Fruit fly (Drosophila melanogaster) whole organism, embryonic: Measurements from ENCODE around the gene bsh.

ENCODE experiments used
- Abd-B ChIP-seq: fragments of 200-800 bp; sonication (Bioruptor generic); optimal IDR thresholded peaks from 2 replicates; lab custom pipeline; 2018; ENCODE audit warnings: missing biosample characterization, mild to moderate bottlenecking, missing genetic modification characterization, moderate library complexity
- CG10543 ChIP-seq: fragments of 200-800 bp; sonication (Bioruptor generic); optimal IDR thresholded peaks from 3 replicates; lab custom pipeline; 2017; ENCODE audit warnings: missing biosample characterization, mild to moderate bottlenecking, missing genetic modification characterization, moderate library complexity
- CG12071 ChIP-seq: fragments of 200-800 bp; sonication (Bioruptor generic); optimal IDR thresholded peaks from 3 replicates; lab custom pipeline; 2018; ENCODE audit warnings: missing biosample characterization, mild to moderate bottlenecking, missing genetic modification characterization
- CG15514 ChIP-seq: fragments of 200-800 bp; sonication (Bioruptor generic); optimal IDR thresholded peaks from 3 replicates; lab custom pipeline; 2017; ENCODE audit warnings: missing biosample characterization, missing genetic modification characterization, mild to moderate bottlenecking, moderate library complexity, missing genetic modification reagents
- CG1603 ChIP-seq: fragments of 200-800 bp; sonication (Bioruptor generic); optimal IDR thresholded peaks from 2 replicates; lab custom pipeline; 2019; ENCODE audit warnings: missing biosample characterization, mild to moderate bottlenecking, missing genetic modification characterization, moderate library complexity
- CG18764 ChIP-seq: fragments of 200-800 bp; sonication (Bioruptor generic); optimal IDR thresholded peaks from 3 replicates; lab custom pipeline; 2016; ENCODE audit warnings: missing biosample characterization, missing genetic modification characterization
- CG2116 ChIP-seq: fragments of 200-800 bp; sonication (Bioruptor generic); optimal IDR thresholded peaks from 3 replicates; lab custom pipeline; 2018; ENCODE audit warnings: missing biosample characterization, mild to moderate bottlenecking, missing genetic modification characterization
- CG2120 ChIP-seq: fragments of 200-800 bp; sonication (Bioruptor generic); optimal IDR thresholded peaks from 3 replicates; lab custom pipeline; 2016; ENCODE audit warnings: missing biosample characterization, missing genetic modification characterization
- CG2199 ChIP-seq: fragments of 200-800 bp; sonication (Bioruptor generic); IDR thresholded peaks from 3 replicates; pipeline ENCODE4 v1.3.6; 2022; ENCODE audit warnings: missing biosample characterization, missing genetic modification characterization
- CG31365 ChIP-seq: fragments of 200-800 bp; sonication (Bioruptor generic); optimal IDR thresholded peaks from 2 replicates; lab custom pipeline; 2018; ENCODE audit warnings: missing biosample characterization, mild to moderate bottlenecking, missing genetic modification characterization
- CG4617 ChIP-seq: fragments of 200-800 bp; sonication (Bioruptor generic); optimal IDR thresholded peaks from 3 replicates; lab custom pipeline; 2016; ENCODE audit warnings: missing biosample characterization, missing genetic modification characterization, borderline replicate concordance
- CG6175 ChIP-seq: fragments of 200-800 bp; sonication (Bioruptor generic); IDR thresholded peaks from 3 replicates; pipeline ENCODE4 v1.3.6; 2022; ENCODE audit warnings: missing biosample characterization, missing genetic modification characterization
- CG7928 ChIP-seq: fragments of 200-800 bp; sonication (Bioruptor generic); optimal IDR thresholded peaks from 2 replicates; lab custom pipeline; 2017; ENCODE audit warnings: missing biosample characterization, mild to moderate bottlenecking, missing genetic modification characterization
- CG8388 ChIP-seq: fragments of 200-800 bp; sonication (Bioruptor generic); optimal IDR thresholded peaks from 2 replicates; lab custom pipeline; 2019; ENCODE audit warnings: missing biosample characterization, mild to moderate bottlenecking, missing genetic modification characterization, moderate library complexity
- D19A ChIP-seq: fragments of 200-800 bp; optimal IDR thresholded peaks from 3 replicates; lab custom pipeline; 2019; ENCODE audit warnings: missing biosample characterization, mild to moderate bottlenecking, missing genetic modification characterization, moderate library complexity
- Ets65A ChIP-seq: fragments of 200-800 bp; sonication (Bioruptor generic); peaks from one replicate; lab custom pipeline; 2016; ENCODE audit warnings: missing biosample characterization, missing genetic modification characterization
- Ets97D ChIP-seq: fragments of 200-800 bp; sonication (Bioruptor generic); optimal IDR thresholded peaks from 3 replicates; lab custom pipeline; 2016; ENCODE audit warnings: missing biosample characterization, missing genetic modification characterization
- HLH4C ChIP-seq: fragments of 200-800 bp; sonication (Bioruptor generic); IDR thresholded peaks from 3 replicates; pipeline ENCODE4 v1.3.6; 2022; ENCODE audit warnings: missing biosample characterization, missing genetic modification characterization; ENCODE audit not compliant: partially characterized antibody
- Hey ChIP-seq: fragments of 200-800 bp; sonication (Bioruptor generic); optimal IDR thresholded peaks from 3 replicates; lab custom pipeline; 2018; ENCODE audit warnings: missing biosample characterization, mild to moderate bottlenecking, missing genetic modification characterization
- Lhr ChIP-seq: fragments of 200-800 bp; sonication (Bioruptor generic); optimal IDR thresholded peaks from 3 replicates; lab custom pipeline; 2017; ENCODE audit warnings: mild to moderate bottlenecking, missing biosample characterization, missing genetic modification reagents, missing genetic modification characterization
- MESR4 ChIP-seq: fragments of 200-800 bp; sonication (Bioruptor generic); optimal IDR thresholded peaks from 2 replicates; lab custom pipeline; 2018; ENCODE audit warnings: missing biosample characterization, mild to moderate bottlenecking, missing genetic modification characterization, moderate library complexity
- MTF-1 ChIP-seq: fragments of 200-800 bp; sonication (Bioruptor generic); optimal IDR thresholded peaks from 2 replicates; lab custom pipeline; 2018; ENCODE audit warnings: missing biosample characterization, mild to moderate bottlenecking, missing genetic modification characterization, borderline replicate concordance
- Sry-δ ChIP-seq: fragments of 200-800 bp; sonication (Bioruptor generic); optimal IDR thresholded peaks from 2 replicates; lab custom pipeline; 2016; ENCODE audit warnings: missing biosample characterization, missing genetic modification characterization
- Xbp1 ChIP-seq: fragments of 200-800 bp; sonication (Bioruptor generic); optimal IDR thresholded peaks from 3 replicates; lab custom pipeline; 2016; ENCODE audit warnings: missing biosample characterization, mild to moderate bottlenecking, missing genetic modification characterization
- YL-1 ChIP-seq: fragments of 200-800 bp; sonication (Bioruptor generic); optimal IDR thresholded peaks from 3 replicates; lab custom pipeline; 2017; ENCODE audit warnings: missing biosample characterization, mild to moderate bottlenecking, missing genetic modification characterization
- abd-A ChIP-seq: fragments of 200-800 bp; sonication (Bioruptor generic); optimal IDR thresholded peaks from 3 replicates; lab custom pipeline; 2019; ENCODE audit warnings: missing biosample characterization, mild to moderate bottlenecking, missing genetic modification characterization, moderate library complexity
- bowl ChIP-seq: fragments of 200-800 bp; sonication (Bioruptor generic); IDR thresholded peaks from 2 replicates; pipeline ENCODE4 v1.3.6; 2022; ENCODE audit warnings: missing biosample characterization, missing genetic modification characterization
- br ChIP-seq: fragments of >200 bp; optimal IDR thresholded peaks from 2 replicates; lab custom pipeline; 2017
- bsh ChIP-seq, 2 experiments: fragments of 200-800 bp; sonication (Bioruptor generic); optimal IDR thresholded peaks; 2 replicates each; lab custom pipeline; 2017 to 2018; ENCODE audit warnings: mild to moderate bottlenecking in 2 of 2, missing biosample characterization in 2 of 2, missing genetic modification characterization in 2 of 2, moderate library complexity in 1 of 2
- ci ChIP-seq: fragments of 200-800 bp; sonication (Bioruptor generic); IDR thresholded peaks from 3 replicates; pipeline ENCODE4 v1.3.6; 2022; ENCODE audit warnings: missing biosample characterization, missing genetic modification characterization
- dmrt11E ChIP-seq: fragments of 200-800 bp; sonication (Bioruptor generic); optimal IDR thresholded peaks from 3 replicates; lab custom pipeline; 2018; ENCODE audit warnings: missing biosample characterization, mild to moderate bottlenecking, missing genetic modification characterization, moderate library complexity
- dmrt99B ChIP-seq: fragments of 200-800 bp; sonication (Bioruptor generic); optimal IDR thresholded peaks from 2 replicates; lab custom pipeline; 2018; ENCODE audit warnings: missing biosample characterization, mild to moderate bottlenecking, missing genetic modification characterization, moderate library complexity
- eve ChIP-seq, 2 experiments: fragments of >200 bp; optimal IDR thresholded peaks; 2 replicates each; lab custom pipeline; 2017; ENCODE audit warnings: missing biosample characterization in 2 of 2, missing genetic modification characterization in 2 of 2
- fd102C ChIP-seq: fragments of 200-800 bp; sonication (Bioruptor generic); optimal IDR thresholded peaks from 2 replicates; lab custom pipeline; 2018; ENCODE audit warnings: missing biosample characterization, mild to moderate bottlenecking, missing genetic modification characterization, moderate library complexity
- ham ChIP-seq: fragments of 200-800 bp; sonication (Bioruptor generic); IDR thresholded peaks from 2 replicates; pipeline ENCODE4 v1.3.6; 2022; ENCODE audit warnings: missing biosample characterization, missing genetic modification characterization
- insv ChIP-seq, 2 experiments: fragments of 200-800 bp; sonication (Bioruptor generic); optimal IDR thresholded peaks; 3 replicates each; lab custom pipeline; 2016 to 2018; ENCODE audit warnings: missing biosample characterization in 2 of 2, missing genetic modification characterization in 2 of 2
- ken ChIP-seq: fragments of 200-800 bp; sonication (Bioruptor generic); IDR thresholded peaks from 3 replicates; pipeline ENCODE4 v1.3.6; 2022; ENCODE audit warnings: missing biosample characterization, missing genetic modification characterization
- knrl ChIP-seq: fragments of 200-800 bp; sonication (Bioruptor generic); IDR thresholded peaks from 3 replicates; pipeline ENCODE4 v1.3.6; 2022; ENCODE audit warnings: missing biosample characterization, missing genetic modification characterization; ENCODE audit not compliant: partially characterized antibody
- lbe ChIP-seq: fragments of 200-800 bp; sonication (Bioruptor generic); optimal IDR thresholded peaks from 2 replicates; lab custom pipeline; 2016; ENCODE audit warnings: missing biosample characterization, mild to moderate bottlenecking, missing genetic modification characterization
- phol ChIP-seq: fragments of 200-800 bp; sonication (Bioruptor generic); optimal IDR thresholded peaks from 3 replicates; lab custom pipeline; 2018; ENCODE audit warnings: missing biosample characterization, mild to moderate bottlenecking, missing genetic modification characterization, moderate library complexity
- salm ChIP-seq: fragments of 200-800 bp; sonication (Bioruptor generic); optimal IDR thresholded peaks from 2 replicates; lab custom pipeline; 2018; ENCODE audit warnings: missing biosample characterization, mild to moderate bottlenecking, missing genetic modification characterization
- sc ChIP-seq, 3 experiments: fragments of >200 bp in 2 of 3; fragments of 200-800 bp in 1 of 3; sonication (Bioruptor generic) in 1 of 3; optimal IDR thresholded peaks; 2 replicates in 2 of 3; 3 replicates in 1 of 3; lab custom pipeline; 2017; ENCODE audit warnings: mild to moderate bottlenecking in 1 of 3, missing biosample characterization in 1 of 3, missing genetic modification characterization in 1 of 3, missing genetic modification reagents in 1 of 3
- sna ChIP-seq: fragments of 200-800 bp; sonication (Bioruptor generic); IDR thresholded peaks from 2 replicates; pipeline ENCODE4 v1.3.6; 2022; ENCODE audit warnings: missing biosample characterization, missing genetic modification characterization; ENCODE audit not compliant: partially characterized antibody
- so ChIP-seq: fragments of 200-800 bp; sonication (Bioruptor generic); IDR thresholded peaks from 3 replicates; pipeline ENCODE4 v1.3.6; 2022; ENCODE audit warnings: missing biosample characterization, missing genetic modification characterization
- wek ChIP-seq: fragments of 200-800 bp; sonication (Bioruptor generic); optimal IDR thresholded peaks from 3 replicates; lab custom pipeline; 2018; ENCODE audit warnings: missing biosample characterization, mild to moderate bottlenecking, missing genetic modification characterization, moderate library complexity
- zf30C ChIP-seq: fragments of 200-800 bp; sonication (Bioruptor generic); optimal IDR thresholded peaks from 3 replicates; lab custom pipeline; 2018; ENCODE audit warnings: missing biosample characterization, mild to moderate bottlenecking, missing genetic modification characterization

bsh gene

DNA sequence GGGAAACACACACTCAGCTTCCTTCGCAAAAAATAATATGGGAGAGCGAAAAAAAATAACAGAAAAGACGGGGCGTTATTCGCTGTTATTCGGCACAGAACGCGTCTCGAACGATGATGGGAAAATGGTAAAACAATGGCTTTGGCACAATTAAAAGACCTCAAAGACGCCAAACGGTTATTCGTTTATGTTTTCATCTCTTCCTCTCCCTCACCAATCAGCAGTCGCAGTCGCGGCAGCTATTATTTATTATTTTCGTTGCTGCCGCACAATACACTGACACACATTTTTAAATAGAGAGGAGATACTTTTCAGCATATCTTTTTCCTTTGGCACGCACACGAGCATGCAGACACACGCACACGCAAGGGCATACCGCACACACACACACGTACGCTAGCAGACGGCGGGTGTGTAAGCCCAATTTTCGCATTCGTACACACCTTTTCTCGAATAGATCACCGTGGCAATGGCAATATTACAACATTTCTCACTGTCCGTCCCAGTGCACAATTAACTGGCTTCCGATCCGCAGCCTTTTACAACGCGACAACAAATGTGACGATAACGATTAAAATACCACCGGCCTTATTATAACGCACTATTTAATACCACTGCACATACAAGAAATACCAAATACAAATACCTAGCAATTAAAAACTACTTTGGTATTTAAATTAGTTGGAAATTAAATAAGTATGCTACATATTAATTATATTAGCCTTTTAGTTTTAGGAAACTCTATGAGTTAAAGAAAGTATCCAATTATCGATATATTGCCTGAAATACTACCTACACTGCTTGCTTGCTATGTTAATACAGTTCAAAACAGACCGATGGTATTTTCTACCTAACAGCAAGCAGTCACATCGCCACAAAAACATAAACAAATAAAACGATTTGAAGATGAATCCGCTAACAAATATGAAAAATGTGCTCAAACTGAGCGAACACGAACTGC, 22.7 kb upstream of the bsh start, which contains the start of the genes CdGAPr and CG10466 (continued):
- TF ChIP-seq CG1603 (tag; lab: Kevin White, UChicago) (peak; percentile 11), MTF-1 (peak; percentile 25), CG31365 (tag; lab: Kevin White, UChicago) (peak; percentile 93), CG2116 (peak; percentile 52), CG2120 (GFP tag; lab: Kevin White, UChicago) (peak; percentile 20), abd-A (peak; percentile 47), Lhr (peak; percentile 88), fd102C (GFP tag; lab: Kevin White, UChicago) (no peak), CG15514 (GFP tag; lab: Kevin White, UChicago) (peak; percentile 16), CG8388 (peak; percentile 18), CG18764 (GFP tag; lab: Kevin White, UChicago) (no peak), br (lab: Kevin White, UChicago) (no peak), Ets65A (GFP tag; lab: Kevin White, UChicago) (peak; percentile 80), sc (optimal IDR thresholded peaks at IDR 0.05; lab: Kevin White, UChicago) (no peak), sc (GFP tag; optimal IDR thresholded peaks at IDR 0.05; lab: Kevin White, UChicago) (no peak), CG6175 (GFP tag; lab: Robert Waterston, UW) (0 out of 3 replicates have a peak, but pooled peaks have one; percentile 11), eve (GFP tag; optimal IDR thresholded peaks at IDR 0.05; lab: Kevin White, UChicago) (peak in 1 of 2 experiments; percentile 71), insv (GFP tag; optimal IDR thresholded peaks at IDR 0.05; lab: Kevin White, UChicago) (peak in 1 of 2 experiments; percentile 9), so (GFP tag; lab: Robert Waterston, UW) (no peak), dmrt11E (tag; lab: Kevin White, UChicago) (peak; percentile 12), bowl (GFP tag; lab: Robert Waterston, UW) (0 out of 2 replicates have a peak, but pooled peaks have one; percentile 20), Sry-δ (GFP tag; lab: Kevin White, UChicago) (peak; percentile 55), YL-1 (GFP tag; lab: Kevin White, UChicago) (peak; percentile 66), bsh (GFP tag; optimal IDR thresholded peaks at IDR 0.05; lab: Kevin White, UChicago) (peak in 1 of 2 experiments; percentile 1), ci (no peak), dmrt99B (tag; lab: Kevin White, UChicago) (peak; percentile 3), sna (GFP tag; lab: Robert Waterston, UW) (peak; percentile 22; the same call in 1 of the 2 replicates), zf30C (GFP tag; lab: Kevin White, UChicago) (no peak), CG10543 (GFP tag; lab: Kevin White, UChicago) (peak; percentile 21), HLH4C (GFP tag; lab: Robert Waterston, UW) (peak; percentile 38; the same call in 1 of the 3 replicates), Hey (tag; lab: Kevin White, UChicago) (no peak), phol (peak; percentile 46), ken (no peak), CG2199 (GFP tag; lab: Robert Waterston, UW) (no peak), lbe (no peak), wek (GFP tag; lab: Kevin White, UChicago) (peak; percentile 47), Ets97D (GFP tag; lab: Kevin White, UChicago) (peak; percentile 62), knrl (peak; percentile 35; the same call in 2 of the 3 replicates), CG4617 (GFP tag; lab: Kevin White, UChicago) (peak; percentile 29), ham (GFP tag; lab: Robert Waterston, UW) (no peak), MESR4 (peak; percentile 81), salm (tag; lab: Kevin White, UChicago) (peak; percentile 7), CG7928 (GFP tag; lab: Kevin White, UChicago) (no peak), Abd-B (GFP tag; lab: Kevin White, UChicago) (peak; percentile 69), Xbp1 (GFP tag; lab: Kevin White, UChicago) (no peak), D19A (peak; percentile 50), CG12071 (GFP tag; lab: Kevin White, UChicago) (peak; percentile 26)
